Fruit fly (Drosophila melanogaster) whole organism, embryonic: Measurements from ENCODE around the gene CG17283.

Experiments
- CG9817 ChIP-seq: fragments of 200-800 bp; sonication (Bioruptor generic); optimal IDR thresholded peaks from 2 replicates; lab custom pipeline; 2018; ENCODE audit warnings: missing biosample characterization, mild to moderate bottlenecking, missing genetic modification characterization, moderate library complexity
- NfI ChIP-seq: fragments of 200-800 bp; sonication (Bioruptor generic); optimal IDR thresholded peaks from 3 replicates; lab custom pipeline; 2018; ENCODE audit warnings: missing biosample characterization, mild to moderate bottlenecking, missing genetic modification characterization, moderate library complexity
- da ChIP-seq: fragments of 200-800 bp; sonication (Bioruptor generic); optimal IDR thresholded peaks from 2 replicates; lab custom pipeline; 2016; ENCODE audit warnings: missing biosample characterization, missing genetic modification characterization
- phol ChIP-seq: fragments of 200-800 bp; sonication (Bioruptor generic); optimal IDR thresholded peaks from 3 replicates; lab custom pipeline; 2018; ENCODE audit warnings: missing biosample characterization, mild to moderate bottlenecking, missing genetic modification characterization, moderate library complexity

dm6 chr3R:17400102-17400501 lies 7.6 kb upstream of the CG17283 start:
- TF ChIP-seq da: no peak
- TF ChIP-seq CG9817: no peak
- no peak for TF ChIP-seq phol (tag; lab: Kevin White, UChicago)
- no peak for TF ChIP-seq NfI (GFP tag; lab: Kevin White, UChicago)
